Fruit fly (Drosophila melanogaster) whole organism, wandering third instar larva: ENCODE data around the gene CG10405.

Experiments used
- HLH106 ChIP-seq: fragments of 200-800 bp; optimal IDR thresholded peaks from 3 replicates; lab custom pipeline; 2019; ENCODE audit warnings: missing biosample characterization, mild to moderate bottlenecking, missing genetic modification characterization, moderate library complexity
- Hnf4 ChIP-seq: fragments of 200-800 bp; sonication (Bioruptor generic); optimal IDR thresholded peaks from 2 replicates; lab custom pipeline; 2016; ENCODE audit warnings: missing biosample characterization, mild to moderate bottlenecking, missing genetic modification characterization
- Hr78 ChIP-seq: fragments of >200 bp; optimal IDR thresholded peaks from 2 replicates; lab custom pipeline; 2017; ENCODE audit warnings: missing biosample characterization, missing genetic modification characterization
- Jra ChIP-seq: sonication (Bioruptor generic); optimal IDR thresholded peaks from 2 replicates; lab custom pipeline; 2016; ENCODE audit warnings: missing biosample characterization, missing genetic modification characterization
- Mio ChIP-seq: sonication (Bioruptor generic); optimal IDR thresholded peaks from 2 replicates; lab custom pipeline; 2016; ENCODE audit warnings: missing biosample characterization, missing genetic modification characterization
- Myc ChIP-seq: fragments of >200 bp; optimal IDR thresholded peaks from 2 replicates; lab custom pipeline; 2017
- OdsH ChIP-seq: fragments of 200-800 bp; sonication (Bioruptor generic); optimal IDR thresholded peaks from 2 replicates; lab custom pipeline; 2016; ENCODE audit warnings: missing biosample characterization, mild to moderate bottlenecking, missing genetic modification characterization
- br ChIP-seq: fragments of 200-800 bp; sonication (Bioruptor generic); optimal IDR thresholded peaks from 2 replicates; lab custom pipeline; 2016; ENCODE audit warnings: missing biosample characterization, missing genetic modification characterization
- ey ChIP-seq: fragments of 200-800 bp; sonication (Bioruptor generic); optimal IDR thresholded peaks from 2 replicates; lab custom pipeline; 2016; ENCODE audit warnings: missing biosample characterization, missing genetic modification characterization
- h ChIP-seq: fragments of 200-800 bp; sonication (Bioruptor generic); optimal IDR thresholded peaks from 3 replicates; lab custom pipeline; 2016; ENCODE audit warnings: missing biosample characterization, mild to moderate bottlenecking, missing genetic modification characterization
- sv ChIP-seq: fragments of 200-800 bp; sonication (Bioruptor generic); optimal IDR thresholded peaks from 3 replicates; lab custom pipeline; 2016; ENCODE audit warnings: missing biosample characterization, missing genetic modification characterization
- usp ChIP-seq: fragments of >200 bp; optimal IDR thresholded peaks from 2 replicates; lab custom pipeline; 2017; ENCODE audit warnings: missing biosample characterization, missing genetic modification characterization
- woc ChIP-seq: sonication (Bioruptor generic); optimal IDR thresholded peaks from 2 replicates; lab custom pipeline; 2016; ENCODE audit warnings: missing biosample characterization, mild to moderate bottlenecking, missing genetic modification characterization

DNA sequence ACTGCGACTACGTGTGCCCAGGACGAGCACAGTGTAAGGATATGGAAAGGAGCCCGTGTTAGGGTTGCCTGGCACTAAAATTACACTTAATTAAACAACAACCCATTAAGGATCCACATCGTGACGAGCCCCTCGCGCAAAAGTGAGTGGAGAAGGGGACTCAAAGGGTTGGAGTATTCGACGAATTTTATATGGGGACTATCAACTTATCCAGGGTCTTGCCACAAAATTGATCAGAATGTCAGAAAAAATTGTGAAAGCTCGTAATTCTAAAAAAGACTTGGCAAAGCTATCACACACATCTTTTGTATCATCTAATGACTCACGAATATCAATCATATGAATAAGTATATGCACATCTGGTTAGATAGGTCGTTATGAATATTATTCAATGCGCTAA lies 23.9 kb upstream of the CG10405 start, which contains the start of gene CG31279:
- TF ChIP-seq usp (GFP tag; lab: Kevin White, UChicago): no peak
- no peak for TF ChIP-seq ey (GFP tag; lab: Kevin White, UChicago)
- TF ChIP-seq Jra (GFP tag; lab: Kevin White, UChicago): no peak
- no peak for TF ChIP-seq Mio (GFP tag; lab: Kevin White, UChicago)
- TF ChIP-seq h (GFP tag; lab: Kevin White, UChicago): no peak
- TF ChIP-seq Hr78 (GFP tag; lab: Kevin White, UChicago): no peak
- TF ChIP-seq OdsH: no peak
- no peak for TF ChIP-seq br (GFP tag; lab: Kevin White, UChicago)
- no peak for TF ChIP-seq HLH106 (tag; lab: Kevin White, UChicago)
- TF ChIP-seq sv: no peak
- no peak for TF ChIP-seq woc
- TF ChIP-seq Hnf4 (GFP tag; lab: Kevin White, UChicago): no peak
- TF ChIP-seq Myc (lab: Kevin White, UChicago): no peak
